Fruit fly (Drosophila melanogaster): Measurements from ENCODE around the gene CG14671.
A peak's percentile ranks its signal among the peaks of the same experiment; 100 is the strongest.

Gene CG14671

DNA sequence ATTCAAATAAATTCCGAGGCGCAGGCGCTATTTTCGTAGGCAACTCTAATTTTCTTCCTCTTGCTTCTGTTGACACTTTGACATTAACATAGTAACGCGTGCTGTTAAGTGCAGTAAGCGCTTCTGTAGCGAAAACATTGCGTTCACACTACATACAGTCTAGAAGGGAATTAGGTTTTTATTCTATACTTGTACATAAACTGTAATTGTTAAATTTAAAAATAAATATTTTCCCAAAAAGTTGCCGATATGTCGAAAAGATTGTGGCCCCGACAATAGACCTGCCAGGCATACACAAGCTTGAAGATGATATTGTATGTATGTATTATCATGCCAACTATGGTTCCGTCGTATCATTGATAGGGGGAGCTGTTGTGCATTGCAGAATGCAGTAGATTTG lies 41.9 kb upstream of the CG14671 start, which contains the start of gene asl (continued):
- TF ChIP-seq CG2712 (tag; optimal IDR thresholded peaks at IDR 0.05) = peak; percentile 82
- TF ChIP-seq CG31365 (tag; optimal IDR thresholded peaks at IDR 0.05) = no peak
- TF ChIP-seq CG32532 (GFP tag; IDR thresholded peaks at IDR 0.05) = peak; percentile 76
- TF ChIP-seq crc (GFP tag; optimal IDR thresholded peaks at IDR 0.05) = peak; percentile 49
- TF ChIP-seq CG12942 (GFP tag; optimal IDR thresholded peaks at IDR 0.05) = peak; percentile 4
- no peak for TF ChIP-seq Lpt (GFP tag; optimal IDR thresholded peaks at IDR 0.05)
- TF ChIP-seq tio (GFP tag; optimal IDR thresholded peaks at IDR 0.05) = no peak
- TF ChIP-seq CG12155 (GFP tag; optimal IDR thresholded peaks at IDR 0.05) = peak; percentile 63
- peak; percentile 19; the same call in 1 of the 2 replicates for TF ChIP-seq CG13287 (GFP tag; IDR thresholded peaks at IDR 0.05; ENCODE audit: partially characterized antibody)
- TF ChIP-seq CG4404 (GFP tag; IDR thresholded peaks at IDR 0.05) = no peak
- TF ChIP-seq Hsf (GFP tag; optimal IDR thresholded peaks at IDR 0.05) = peak; percentile 64
- TF ChIP-seq CG4707 (GFP tag; optimal IDR thresholded peaks at IDR 0.05) = peak; percentile 37
- peak in 1 of 2 experiments; percentile 78 for TF ChIP-seq Dfd (GFP tag; optimal IDR thresholded peaks at IDR 0.05)
- peak; percentile 16 for TF ChIP-seq vfl (GFP tag; optimal IDR thresholded peaks at IDR 0.05)
- peak; percentile 56 for TF ChIP-seq Atf6 (GFP tag; IDR thresholded peaks at IDR 0.05)
- TF ChIP-seq emc (GFP tag; optimal IDR thresholded peaks at IDR 0.05) = peak; percentile 7
- no peak for TF ChIP-seq nau (GFP tag; optimal IDR thresholded peaks at IDR 0.05)
- TF ChIP-seq BEAF-32 (GFP tag; optimal IDR thresholded peaks at IDR 0.05) = peak; percentile 53
- no peak for TF ChIP-seq CG8478 (optimal IDR thresholded peaks at IDR 0.05)
- TF ChIP-seq CG6765 (GFP tag; optimal IDR thresholded peaks at IDR 0.05) = peak; percentile 5
- peak; percentile 43 for TF ChIP-seq Fer2 (tag; optimal IDR thresholded peaks at IDR 0.05)
- TF ChIP-seq sc (optimal IDR thresholded peaks at IDR 0.05) = no peak
- no peak for TF ChIP-seq sc (GFP tag; optimal IDR thresholded peaks at IDR 0.05)
- peak; percentile 48; the same call in 1 of the 2 replicates for TF ChIP-seq sob (GFP tag; IDR thresholded peaks at IDR 0.05)
- TF ChIP-seq Hmr (GFP tag; optimal IDR thresholded peaks at IDR 0.05) = no peak
- peak; percentile 60 for TF ChIP-seq HLH54F (GFP tag; optimal IDR thresholded peaks at IDR 0.05)
- TF ChIP-seq CG18619 (GFP tag; optimal IDR thresholded peaks at IDR 0.05) = peak; percentile 56
- TF ChIP-seq Optix (GFP tag; IDR thresholded peaks at IDR 0.05) = 0 out of 3 replicates have a peak, but pooled peaks have one; percentile 45
- no peak for TF ChIP-seq CG42726 (GFP tag; IDR thresholded peaks at IDR 0.05; ENCODE audit: partially characterized antibody)
- TF ChIP-seq Rfx (GFP tag; IDR thresholded peaks at IDR 0.05) = peak; percentile 79
- TF ChIP-seq hkb (optimal IDR thresholded peaks at IDR 0.05) = no peak
- peak; percentile 26; the same call in 1 of the 2 replicates for TF ChIP-seq hkb (GFP tag; IDR thresholded peaks at IDR 0.05)
- no peak for TF ChIP-seq oc (tag; optimal IDR thresholded peaks at IDR 0.05)
- peak; percentile 85 for TF ChIP-seq CG17829 (tag; optimal IDR thresholded peaks at IDR 0.05)
- TF ChIP-seq Vsx1 (GFP tag; optimal IDR thresholded peaks at IDR 0.05) = no peak
- peak; percentile 49; the same call in 1 of the 2 replicates for TF ChIP-seq CG7372 (GFP tag; IDR thresholded peaks at IDR 0.05)
- peak; percentile 79 for TF ChIP-seq CG1603 (tag; optimal IDR thresholded peaks at IDR 0.05)
- TF ChIP-seq CG11247 (GFP tag; IDR thresholded peaks at IDR 0.05) = peak; percentile 51; the same call in 1 of the 2 replicates
- TF ChIP-seq CG10267 (tag; optimal IDR thresholded peaks at IDR 0.05) = peak; percentile 80
- TF ChIP-seq CG6254 (GFP tag; optimal IDR thresholded peaks at IDR 0.05) = no peak
- TF ChIP-seq CG30431 (GFP tag; optimal IDR thresholded peaks at IDR 0.05) = no peak
- TF ChIP-seq NC2β (GFP tag; optimal IDR thresholded peaks at IDR 0.05) = peak; percentile 55
- TF ChIP-seq MESR4 (GFP tag; optimal IDR thresholded peaks at IDR 0.05) = peak; percentile 58
- TF ChIP-seq CG8944 (GFP tag; optimal IDR thresholded peaks at IDR 0.05) = peak; percentile 33
- TF ChIP-seq CG3163 (GFP tag; optimal IDR thresholded peaks at IDR 0.05) = peak; percentile 24
- no peak for TF ChIP-seq CG10274 (GFP tag; optimal IDR thresholded peaks at IDR 0.05)
- peak; percentile 76 for TF ChIP-seq CG8924 (tag; optimal IDR thresholded peaks at IDR 0.05)
- TF ChIP-seq CG7556 (GFP tag; optimal IDR thresholded peaks at IDR 0.05) = peak; percentile 33
- TF ChIP-seq hbn (GFP tag; IDR thresholded peaks at IDR 0.05; ENCODE audit: partially characterized antibody) = no peak
- no peak for TF ChIP-seq maf-S (GFP tag; optimal IDR thresholded peaks at IDR 0.05)
- TF ChIP-seq schlank (tag; optimal IDR thresholded peaks at IDR 0.05) = no peak
- no peak; the same call in 1 of the 2 replicates for TF ChIP-seq CG31441 (GFP tag; IDR thresholded peaks at IDR 0.05)
